Fruit fly (Drosophila melanogaster): Measurements from ENCODE around the gene CG43800.
A peak's percentile ranks its signal among the peaks of the same experiment; 100 is the strongest.

Gene CG43800

dm6 chr2L:7215657-7216056, 17.0 kb downstream of the CG43800 start:
- TF ChIP-seq CG11617 (GFP tag; optimal IDR thresholded peaks at IDR 0.05) (no peak), CG14711 (tag; optimal IDR thresholded peaks at IDR 0.05) (no peak), cic (GFP tag; optimal IDR thresholded peaks at IDR 0.05) (no peak), tj (GFP tag; optimal IDR thresholded peaks at IDR 0.05) (no peak), cnc (optimal IDR thresholded peaks at IDR 0.05) (no peak), CG7045 (GFP tag; optimal IDR thresholded peaks at IDR 0.05) (no peak), CG12768 (GFP tag; optimal IDR thresholded peaks at IDR 0.05) (no peak), Clk (GFP tag; optimal IDR thresholded peaks at IDR 0.05) (no peak), toe (GFP tag; optimal IDR thresholded peaks at IDR 0.05) (no peak), Crg-1 (GFP tag; optimal IDR thresholded peaks at IDR 0.05) (no peak), kay (GFP tag; ENCODE audit: borderline replicate concordance) (no peak), CG5204 (GFP tag; optimal IDR thresholded peaks at IDR 0.05) (no peak), Hr96 (GFP tag; optimal IDR thresholded peaks at IDR 0.05) (no peak), CG33017 (tag; optimal IDR thresholded peaks at IDR 0.05) (no peak), Mnt (GFP tag; optimal IDR thresholded peaks at IDR 0.05) (no peak), pad (GFP tag; optimal IDR thresholded peaks at IDR 0.05) (no peak)

- no peak for TF ChIP-seq CG7045 (GFP tag; optimal IDR thresholded peaks at IDR 0.05)
- TF ChIP-seq ovo (GFP tag; optimal IDR thresholded peaks at IDR 0.05) = no peak
- TF ChIP-seq CG11617 (GFP tag; optimal IDR thresholded peaks at IDR 0.05) = no peak
- TF ChIP-seq cic (GFP tag; optimal IDR thresholded peaks at IDR 0.05) = peak; percentile 66
- no peak for TF ChIP-seq CG7101 (tag; optimal IDR thresholded peaks at IDR 0.05)
- no peak for TF ChIP-seq toe (GFP tag; optimal IDR thresholded peaks at IDR 0.05)
- peak; percentile 15 for TF ChIP-seq tj (GFP tag; optimal IDR thresholded peaks at IDR 0.05)
- peak; percentile 88 for TF ChIP-seq kay (GFP tag; ENCODE audit: borderline replicate concordance)
- TF ChIP-seq pad (GFP tag; optimal IDR thresholded peaks at IDR 0.05) = no peak
- TF ChIP-seq CG12768 (GFP tag; optimal IDR thresholded peaks at IDR 0.05) = peak; percentile 26
- no peak for TF ChIP-seq CG5204 (GFP tag; optimal IDR thresholded peaks at IDR 0.05)
- peak; percentile 19 for TF ChIP-seq CG33017 (tag; optimal IDR thresholded peaks at IDR 0.05)
These were observed 17.7 kb downstream of the CG43800 start for dm6 chr2L:7214885-7215284.

DNA sequence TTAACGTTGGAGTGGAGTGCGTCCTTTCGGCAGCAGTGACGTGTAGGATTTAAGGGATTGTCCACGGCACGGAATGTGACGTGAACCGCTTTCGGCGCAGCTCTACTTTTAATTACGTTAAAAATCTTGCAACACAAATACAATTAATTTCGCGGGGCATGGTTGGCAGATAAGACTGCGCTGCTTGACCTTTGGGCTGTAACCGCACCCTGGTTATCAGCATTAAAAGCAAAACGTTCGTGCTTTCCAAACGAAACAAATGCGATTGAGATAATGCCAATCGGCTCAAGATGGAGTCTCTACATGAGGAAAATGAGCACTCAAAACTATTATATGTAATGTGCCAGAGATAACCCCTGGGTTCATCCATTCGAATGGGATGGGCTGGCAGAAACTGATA, 19.1 kb downstream of the CG43800 start:
- TF ChIP-seq pad (GFP tag; optimal IDR thresholded peaks at IDR 0.05) (no peak), Clk (GFP tag; optimal IDR thresholded peaks at IDR 0.05) (no peak), CG11617 (GFP tag; optimal IDR thresholded peaks at IDR 0.05) (no peak), Crg-1 (GFP tag; optimal IDR thresholded peaks at IDR 0.05) (no peak), tj (GFP tag; optimal IDR thresholded peaks at IDR 0.05) (no peak), CG33017 (tag; optimal IDR thresholded peaks at IDR 0.05) (no peak), CG12768 (GFP tag; optimal IDR thresholded peaks at IDR 0.05) (no peak), ovo (GFP tag; optimal IDR thresholded peaks at IDR 0.05) (no peak), Hr96 (GFP tag; optimal IDR thresholded peaks at IDR 0.05) (no peak)

dm6 chr2L:7207660-7208059, 25.0 kb downstream of the CG43800 start:
- TF ChIP-seq CG5204 (GFP tag; optimal IDR thresholded peaks at IDR 0.05) = no peak
- TF ChIP-seq kay (GFP tag; ENCODE audit: borderline replicate concordance) = no peak
- no peak for TF ChIP-seq CG14711 (tag; optimal IDR thresholded peaks at IDR 0.05)
- no peak for TF ChIP-seq CG7045 (GFP tag; optimal IDR thresholded peaks at IDR 0.05)
- TF ChIP-seq CG12768 (GFP tag; optimal IDR thresholded peaks at IDR 0.05) = no peak
- TF ChIP-seq Hr96 (GFP tag; optimal IDR thresholded peaks at IDR 0.05) = no peak
- no peak for TF ChIP-seq ovo (GFP tag; optimal IDR thresholded peaks at IDR 0.05)
- no peak for TF ChIP-seq cic (GFP tag; optimal IDR thresholded peaks at IDR 0.05)
- TF ChIP-seq CG1620 (GFP tag; optimal IDR thresholded peaks at IDR 0.05) = no peak
- TF ChIP-seq Crg-1 (GFP tag; optimal IDR thresholded peaks at IDR 0.05) = no peak
- no peak for TF ChIP-seq CG33017 (tag; optimal IDR thresholded peaks at IDR 0.05)
- no peak for TF ChIP-seq cnc (optimal IDR thresholded peaks at IDR 0.05)
- no peak for TF ChIP-seq toe (GFP tag; optimal IDR thresholded peaks at IDR 0.05)
- TF ChIP-seq pad (GFP tag; optimal IDR thresholded peaks at IDR 0.05) = no peak
- no peak for TF ChIP-seq CG7101 (tag; optimal IDR thresholded peaks at IDR 0.05)
- TF ChIP-seq tj (GFP tag; optimal IDR thresholded peaks at IDR 0.05) = no peak
- TF ChIP-seq CG11617 (GFP tag; optimal IDR thresholded peaks at IDR 0.05) = no peak
- TF ChIP-seq Mnt (GFP tag; optimal IDR thresholded peaks at IDR 0.05) = no peak
- TF ChIP-seq Clk (GFP tag; optimal IDR thresholded peaks at IDR 0.05) = no peak
- TF ChIP-seq bab1 (GFP tag; optimal IDR thresholded peaks at IDR 0.05) = no peak

dm6 chr2L:7204172-7204482, 28.5 kb downstream of the CG43800 start, which contains the start of gene CG4502:
Gene CG4502 (minus strand): TSS chr2L:7204264.
- TF ChIP-seq Hr96 (GFP tag; optimal IDR thresholded peaks at IDR 0.05) = no peak
- no peak for TF ChIP-seq Crg-1 (GFP tag; optimal IDR thresholded peaks at IDR 0.05)
- no peak for TF ChIP-seq CG33017 (tag; optimal IDR thresholded peaks at IDR 0.05)
- TF ChIP-seq tj (GFP tag; optimal IDR thresholded peaks at IDR 0.05) = no peak
- no peak for TF ChIP-seq ovo (GFP tag; optimal IDR thresholded peaks at IDR 0.05)
- peak; percentile 67 for TF ChIP-seq bab1 (GFP tag; optimal IDR thresholded peaks at IDR 0.05)
- TF ChIP-seq CG14711 (tag; optimal IDR thresholded peaks at IDR 0.05) = no peak
- TF ChIP-seq kay (GFP tag; ENCODE audit: borderline replicate concordance) = no peak
- no peak for TF ChIP-seq pad (GFP tag; optimal IDR thresholded peaks at IDR 0.05)
- TF ChIP-seq CG5204 (GFP tag; optimal IDR thresholded peaks at IDR 0.05) = no peak
- no peak for TF ChIP-seq cnc (optimal IDR thresholded peaks at IDR 0.05)
- TF ChIP-seq CG1620 (GFP tag; optimal IDR thresholded peaks at IDR 0.05) = peak; percentile 57
- no peak for TF ChIP-seq CG12768 (GFP tag; optimal IDR thresholded peaks at IDR 0.05)
- peak; percentile 20 for TF ChIP-seq CG7045 (GFP tag; optimal IDR thresholded peaks at IDR 0.05)
- TF ChIP-seq cic (GFP tag; optimal IDR thresholded peaks at IDR 0.05) = no peak
- TF ChIP-seq toe (GFP tag; optimal IDR thresholded peaks at IDR 0.05) = no peak
- peak; percentile 23 for TF ChIP-seq CG7101 (tag; optimal IDR thresholded peaks at IDR 0.05)
- no peak for TF ChIP-seq Mnt (GFP tag; optimal IDR thresholded peaks at IDR 0.05)
- peak; percentile 12 for TF ChIP-seq CG11617 (GFP tag; optimal IDR thresholded peaks at IDR 0.05)
- no peak for TF ChIP-seq Clk (GFP tag; optimal IDR thresholded peaks at IDR 0.05)

dm6 chr2L:7203411-7204171, 29.0 kb downstream of the CG43800 start:
- TF ChIP-seq kay (GFP tag; ENCODE audit: borderline replicate concordance) (peak; percentile 71), ovo (GFP tag; optimal IDR thresholded peaks at IDR 0.05) (no peak), cic (GFP tag; optimal IDR thresholded peaks at IDR 0.05) (peak; percentile 87), CG5204 (GFP tag; optimal IDR thresholded peaks at IDR 0.05) (no peak), CG33017 (tag; optimal IDR thresholded peaks at IDR 0.05) (peak; percentile 24), CG7101 (tag; optimal IDR thresholded peaks at IDR 0.05) (no peak), cnc (optimal IDR thresholded peaks at IDR 0.05) (peak in 1 of 2 experiments; percentile 8), Hr96 (GFP tag; optimal IDR thresholded peaks at IDR 0.05) (no peak), Crg-1 (GFP tag; optimal IDR thresholded peaks at IDR 0.05) (no peak), CG14711 (tag; optimal IDR thresholded peaks at IDR 0.05) (no peak), toe (GFP tag; optimal IDR thresholded peaks at IDR 0.05) (no peak), CG1620 (GFP tag; optimal IDR thresholded peaks at IDR 0.05) (no peak), bab1 (GFP tag; optimal IDR thresholded peaks at IDR 0.05) (no peak), pad (GFP tag; optimal IDR thresholded peaks at IDR 0.05) (peak; percentile 46), CG12768 (GFP tag; optimal IDR thresholded peaks at IDR 0.05) (peak; percentile 49), Clk (GFP tag; optimal IDR thresholded peaks at IDR 0.05) (no peak), CG11617 (GFP tag; optimal IDR thresholded peaks at IDR 0.05) (peak; percentile 43), CG7045 (GFP tag; optimal IDR thresholded peaks at IDR 0.05) (no peak), tj (GFP tag; optimal IDR thresholded peaks at IDR 0.05) (peak; percentile 90), Mnt (GFP tag; optimal IDR thresholded peaks at IDR 0.05) (peak; percentile 73)

Data from whole organism, adult.